Fruit fly (Drosophila melanogaster) whole organism, adult: ENCODE results near the gene CG15196.

ENCODE experiments used
- CG11617 ChIP-seq: fragments of 200-800 bp; sonication (Bioruptor generic); optimal IDR thresholded peaks from 2 replicates; lab custom pipeline; 2017; ENCODE audit warnings: mild to moderate bottlenecking, missing biosample characterization, missing genetic modification reagents, missing genetic modification characterization
- CG12768 ChIP-seq: fragments of 200-800 bp; sonication (Bioruptor generic); optimal IDR thresholded peaks from 2 replicates; lab custom pipeline; 2017; ENCODE audit warnings: missing biosample characterization, missing genetic modification characterization, mild to moderate bottlenecking, moderate library complexity, missing genetic modification reagents
- CG14711 ChIP-seq: fragments of 200-800 bp; sonication (Bioruptor generic); optimal IDR thresholded peaks from 2 replicates; lab custom pipeline; 2018; ENCODE audit warnings: missing biosample characterization, mild to moderate bottlenecking, missing genetic modification characterization, moderate library complexity
- CG1620 ChIP-seq: fragments of 200-800 bp; sonication (Bioruptor generic); optimal IDR thresholded peaks from 2 replicates; lab custom pipeline; 2016; ENCODE audit warnings: missing biosample characterization, missing genetic modification characterization
- CG33017 ChIP-seq: fragments of 200-800 bp; sonication (Bioruptor generic); optimal IDR thresholded peaks from 2 replicates; lab custom pipeline; 2018; ENCODE audit warnings: missing biosample characterization, mild to moderate bottlenecking, missing genetic modification characterization, moderate library complexity
- CG5204 ChIP-seq: fragments of 200-800 bp; sonication (Bioruptor generic); optimal IDR thresholded peaks from 2 replicates; lab custom pipeline; 2016; ENCODE audit warnings: missing biosample characterization, missing genetic modification characterization
- CG7045 ChIP-seq: fragments of 200-800 bp; sonication (Bioruptor generic); optimal IDR thresholded peaks from 2 replicates; lab custom pipeline; 2017; ENCODE audit warnings: missing biosample characterization, mild to moderate bottlenecking, missing genetic modification characterization
- CG7101 ChIP-seq: fragments of 200-800 bp; sonication (Bioruptor generic); optimal IDR thresholded peaks from 2 replicates; lab custom pipeline; 2018; ENCODE audit warnings: missing biosample characterization, mild to moderate bottlenecking, missing genetic modification characterization, moderate library complexity
- Clk ChIP-seq: fragments of 200-800 bp; sonication (Bioruptor generic); optimal IDR thresholded peaks from 2 replicates; lab custom pipeline; 2017; ENCODE audit warnings: missing biosample characterization, missing genetic modification characterization
- Crg-1 ChIP-seq: fragments of 200-800 bp; sonication (Bioruptor generic); optimal IDR thresholded peaks from 2 replicates; lab custom pipeline; 2016; ENCODE audit warnings: missing biosample characterization, missing genetic modification characterization
- Hr96 ChIP-seq: fragments of 200-800 bp; sonication (Bioruptor generic); optimal IDR thresholded peaks from 2 replicates; lab custom pipeline; 2016; ENCODE audit warnings: missing biosample characterization, missing genetic modification characterization
- Mnt ChIP-seq: fragments of 200-800 bp; sonication (Bioruptor generic); optimal IDR thresholded peaks from 2 replicates; lab custom pipeline; 2016; ENCODE audit warnings: missing biosample characterization, mild to moderate bottlenecking, missing genetic modification characterization
- bab1 ChIP-seq: fragments of 200-800 bp; sonication (Bioruptor generic); optimal IDR thresholded peaks from 3 replicates; lab custom pipeline; 2019; ENCODE audit warnings: missing biosample characterization, mild to moderate bottlenecking, missing genetic modification characterization, moderate library complexity
- cic ChIP-seq: fragments of 200-800 bp; sonication (Bioruptor generic); optimal IDR thresholded peaks from 2 replicates; lab custom pipeline; 2017; ENCODE audit warnings: missing biosample characterization, mild to moderate bottlenecking, missing genetic modification characterization, moderate library complexity
- cnc ChIP-seq, 2 experiments: fragments of >200 bp; optimal IDR thresholded peaks; 2 replicates each; lab custom pipeline; 2017
- kay ChIP-seq: fragments of 200-800 bp; sonication (Bioruptor generic); peaks from one replicate; lab custom pipeline; 2016; ENCODE audit warnings: missing biosample characterization, missing genetic modification characterization, borderline replicate concordance
- ovo ChIP-seq: fragments of 200-800 bp; sonication (Bioruptor generic); optimal IDR thresholded peaks from 2 replicates; lab custom pipeline; 2016; ENCODE audit warnings: missing biosample characterization, missing genetic modification characterization
- pad ChIP-seq: fragments of 200-800 bp; sonication (Bioruptor generic); optimal IDR thresholded peaks from 3 replicates; lab custom pipeline; 2017; ENCODE audit warnings: missing biosample characterization, missing genetic modification characterization, mild to moderate bottlenecking, moderate library complexity, missing genetic modification reagents
- tj ChIP-seq: fragments of 200-800 bp; sonication (Bioruptor generic); optimal IDR thresholded peaks from 3 replicates; lab custom pipeline; 2017; ENCODE audit warnings: missing biosample characterization, mild to moderate bottlenecking, missing genetic modification characterization, moderate library complexity
- toe ChIP-seq: fragments of 200-800 bp; sonication (Bioruptor generic); optimal IDR thresholded peaks from 2 replicates; lab custom pipeline; 2016; ENCODE audit warnings: missing biosample characterization, missing genetic modification characterization

CG15196 gene

DNA sequence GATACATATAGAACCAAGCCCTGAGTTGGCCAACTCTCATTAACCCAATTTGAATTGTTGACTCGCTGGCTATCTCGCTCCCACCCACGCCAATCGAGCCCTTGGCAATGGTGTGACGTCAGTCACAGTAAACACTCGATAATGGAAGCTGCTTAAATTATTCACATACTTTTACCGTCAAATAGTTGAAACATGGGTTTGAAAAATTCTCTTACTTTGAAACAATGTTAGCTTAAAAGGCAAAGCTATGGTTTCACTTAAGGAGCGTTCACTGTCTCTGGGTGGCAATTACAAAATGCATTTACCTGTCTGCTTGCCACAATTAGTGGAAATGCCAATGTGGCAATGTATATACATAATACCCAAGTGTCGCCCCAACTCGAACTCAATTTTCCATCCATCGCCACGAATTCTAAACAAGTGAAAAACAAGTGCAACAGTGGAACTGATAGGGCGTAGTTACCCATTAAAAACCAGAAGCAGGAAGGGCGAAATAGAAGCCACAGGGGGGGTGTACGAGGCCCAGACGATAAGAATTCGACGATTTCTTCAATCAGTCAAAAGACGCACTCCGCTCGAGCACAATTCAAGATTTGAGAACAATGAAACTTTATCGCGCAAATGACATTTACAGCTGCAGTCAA is 39.9 kb downstream of the CG15196 start:
- peak; percentile 59 for TF ChIP-seq CG11617 (GFP tag; lab: Kevin White, UChicago)
- TF ChIP-seq Clk (GFP tag; lab: Kevin White, UChicago), result peak; percentile 20
- peak; percentile 62 for TF ChIP-seq cic (GFP tag; lab: Kevin White, UChicago)
- TF ChIP-seq Crg-1 (GFP tag; lab: Kevin White, UChicago), result peak; percentile 65
- peak; percentile 77 for TF ChIP-seq CG12768 (GFP tag; lab: Kevin White, UChicago)
- peak; percentile 86 for TF ChIP-seq CG7101 (tag; lab: Kevin White, UChicago)
- no peak for TF ChIP-seq cnc (optimal IDR thresholded peaks at IDR 0.05; lab: Kevin White, UChicago)
- peak; percentile 70 for TF ChIP-seq pad
- peak; percentile 46 for TF ChIP-seq Mnt
- TF ChIP-seq Hr96, result peak; percentile 81
- peak; percentile 45 for TF ChIP-seq tj (GFP tag; lab: Kevin White, UChicago)
- TF ChIP-seq CG1620 (GFP tag; lab: Kevin White, UChicago), result peak; percentile 74
- TF ChIP-seq CG33017 (tag; lab: Kevin White, UChicago), result peak; percentile 74
- peak; percentile 78 for TF ChIP-seq CG7045 (GFP tag; lab: Kevin White, UChicago)
- peak; percentile 75 for TF ChIP-seq bab1 (GFP tag; lab: Kevin White, UChicago)
- TF ChIP-seq CG5204, result peak; percentile 75
- TF ChIP-seq kay (GFP tag; lab: Kevin White, UChicago), result no peak
- TF ChIP-seq CG14711 (tag; lab: Kevin White, UChicago), result peak; percentile 75
- TF ChIP-seq toe, result peak; percentile 50
- peak; percentile 43 for TF ChIP-seq ovo (GFP tag; lab: Kevin White, UChicago)

DNA sequence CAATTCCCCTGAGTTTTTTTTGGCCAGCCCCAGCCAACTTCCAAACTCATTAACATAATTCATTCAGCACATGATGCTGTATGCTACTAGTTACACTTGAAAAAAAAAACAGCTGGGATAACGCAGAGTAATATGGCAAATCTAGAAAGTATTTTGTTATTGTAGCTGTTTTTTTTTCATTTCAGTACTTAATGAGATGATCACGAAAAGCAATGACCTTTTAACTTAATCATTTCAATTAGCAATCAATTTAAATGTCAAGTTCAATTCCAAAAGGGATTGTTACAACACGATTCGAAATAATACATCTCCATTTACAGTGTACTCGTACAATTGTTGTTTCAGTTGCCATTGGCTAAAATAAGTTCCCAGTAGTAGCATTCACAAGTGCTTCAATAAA is 40.7 kb downstream of the CG15196 start:
- TF ChIP-seq CG14711 (tag; lab: Kevin White, UChicago) (no peak), ovo (GFP tag; lab: Kevin White, UChicago) (no peak), cic (GFP tag; lab: Kevin White, UChicago) (no peak), CG5204 (no peak), Hr96 (no peak), pad (no peak), CG7101 (tag; lab: Kevin White, UChicago) (no peak), kay (GFP tag; lab: Kevin White, UChicago) (no peak), CG7045 (GFP tag; lab: Kevin White, UChicago) (no peak), cnc (optimal IDR thresholded peaks at IDR 0.05; lab: Kevin White, UChicago) (no peak), CG11617 (GFP tag; lab: Kevin White, UChicago) (no peak)

DNA sequence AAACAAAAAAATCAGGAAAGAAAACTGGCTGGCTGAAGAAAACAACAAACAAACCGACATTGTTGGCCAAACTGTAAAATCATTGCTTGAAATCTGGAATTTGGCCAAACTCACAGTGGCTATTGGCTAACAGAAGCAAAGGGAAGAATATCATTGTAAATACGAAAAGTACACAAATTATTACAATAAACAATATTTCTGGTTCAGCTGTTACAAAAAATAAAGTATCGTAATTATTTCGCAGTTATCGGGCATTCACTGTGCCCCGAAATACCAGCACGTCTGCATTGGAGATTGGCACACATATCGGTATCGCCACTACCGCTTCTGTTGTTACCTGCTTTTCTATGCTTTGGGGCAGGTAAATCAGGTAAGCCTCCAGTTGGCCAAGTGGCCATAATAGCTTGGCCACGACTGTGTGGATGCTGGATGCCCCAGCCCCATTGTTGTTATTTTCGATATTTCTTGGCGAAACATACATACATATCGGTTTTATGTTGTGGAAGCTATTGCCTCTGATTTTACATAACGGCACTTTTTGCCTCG is 41.4 kb downstream of the CG15196 start:
- TF ChIP-seq tj (GFP tag; lab: Kevin White, UChicago) (no peak), CG1620 (GFP tag; lab: Kevin White, UChicago) (no peak), kay (GFP tag; lab: Kevin White, UChicago) (no peak), bab1 (GFP tag; lab: Kevin White, UChicago) (peak; percentile 57), CG7101 (tag; lab: Kevin White, UChicago) (no peak), pad (no peak)

DNA sequence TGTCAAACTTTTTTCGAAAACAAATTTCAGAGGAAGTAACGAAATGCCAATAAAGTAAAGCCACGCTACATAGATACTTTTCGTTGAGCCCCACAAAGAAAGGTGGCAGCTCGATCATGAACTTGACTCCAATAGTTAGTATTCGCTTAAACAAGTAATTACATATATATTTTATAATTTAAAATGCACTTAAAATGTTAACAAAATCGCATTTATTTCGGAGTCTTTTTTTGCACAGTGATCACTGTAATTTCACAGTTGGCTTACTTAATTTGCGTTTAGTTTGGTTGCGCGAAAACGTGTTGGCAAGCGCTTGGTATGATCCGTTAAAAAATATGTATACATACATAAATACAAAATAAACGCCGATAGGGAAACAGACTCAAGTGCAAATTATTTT is 41.9 kb downstream of the CG15196 start:
- TF ChIP-seq bab1 (GFP tag; lab: Kevin White, UChicago) (peak; percentile 12), tj (GFP tag; lab: Kevin White, UChicago) (no peak)

DNA sequence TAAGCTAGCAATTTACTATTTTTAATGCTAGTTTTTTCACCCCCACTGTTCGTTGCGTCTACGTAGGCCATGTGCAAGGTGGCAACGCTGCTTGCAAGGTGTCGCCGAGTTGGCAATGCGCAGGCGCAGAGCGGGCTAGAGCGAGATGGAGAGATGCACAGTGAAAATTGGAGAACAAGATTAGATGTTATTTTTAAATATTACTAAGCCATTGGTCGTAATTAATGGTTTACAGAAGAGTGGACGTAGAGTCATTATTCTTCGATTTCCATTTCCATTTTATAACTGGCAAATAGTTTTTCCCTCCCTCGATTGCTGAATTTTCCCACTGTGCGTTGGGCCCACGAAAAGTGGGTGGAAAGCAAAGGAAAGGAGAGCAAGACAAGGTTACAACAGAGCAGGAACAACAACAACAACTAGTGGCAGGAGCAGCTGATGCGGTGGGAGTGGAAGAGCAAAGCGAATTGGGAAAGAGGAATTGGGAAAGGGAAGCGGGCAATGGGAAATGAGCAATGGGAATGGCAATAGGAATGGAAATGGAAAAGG is 43.2 kb downstream of the CG15196 start:
- TF ChIP-seq ovo (GFP tag; lab: Kevin White, UChicago) (no peak), CG7101 (tag; lab: Kevin White, UChicago) (peak; percentile 30), bab1 (GFP tag; lab: Kevin White, UChicago) (peak; percentile 42), CG1620 (GFP tag; lab: Kevin White, UChicago) (no peak), CG11617 (GFP tag; lab: Kevin White, UChicago) (no peak), CG14711 (tag; lab: Kevin White, UChicago) (peak; percentile 39), pad (no peak), tj (GFP tag; lab: Kevin White, UChicago) (peak; percentile 14), CG5204 (no peak), Hr96 (peak; percentile 36), toe (no peak), Clk (GFP tag; lab: Kevin White, UChicago) (peak; percentile 39), Mnt (peak; percentile 15), kay (GFP tag; lab: Kevin White, UChicago) (no peak), cnc (optimal IDR thresholded peaks at IDR 0.05; lab: Kevin White, UChicago) (no peak), cic (GFP tag; lab: Kevin White, UChicago) (peak; percentile 17), CG7045 (GFP tag; lab: Kevin White, UChicago) (peak; percentile 47)

DNA sequence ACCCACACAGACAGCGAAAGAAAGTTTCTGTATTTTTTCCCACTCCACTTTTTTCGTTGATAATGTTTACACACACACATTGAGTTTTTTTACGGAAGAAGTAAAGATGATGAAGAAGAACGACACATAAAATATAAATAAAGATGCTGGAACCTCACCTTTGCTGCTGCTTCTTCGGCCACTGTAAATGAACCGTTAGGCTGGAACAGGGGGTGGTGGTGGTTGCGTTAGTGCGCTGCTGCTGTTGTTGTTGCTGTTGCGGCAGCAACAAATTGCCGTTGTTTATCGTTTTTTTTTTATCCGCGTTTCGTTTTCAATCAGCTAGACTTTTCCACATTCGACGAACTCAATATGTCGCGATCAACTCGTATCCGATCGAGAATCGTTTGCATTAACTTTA is 43.9 kb downstream of the CG15196 start:
- TF ChIP-seq ovo (GFP tag; lab: Kevin White, UChicago) (peak; percentile 47), CG1620 (GFP tag; lab: Kevin White, UChicago) (no peak), pad (no peak), cnc (optimal IDR thresholded peaks at IDR 0.05; lab: Kevin White, UChicago) (no peak)
